Worm (Caenorhabditis elegans) whole organism, L2 larva: ENCODE measurements around the gene T13A10.64.

Experiments used
- F13H6.1 ChIP-seq: sonication (generic microtip); optimal IDR thresholded peaks from 2 replicates; lab custom pipeline; 2016; ENCODE audit warnings: missing genetic modification characterization, missing compliant biosample characterization
- blmp-1 ChIP-seq: sonication (generic microtip); optimal IDR thresholded peaks from 2 replicates; lab custom pipeline; 2017; ENCODE audit warnings: missing genetic modification characterization, mild to moderate bottlenecking, missing compliant biosample characterization, antibody characterized with exemption, moderate library complexity; ENCODE audit not compliant: insufficient read depth
- ceh-16 ChIP-seq: fragments of 150-350 bp; optimal IDR thresholded peaks from 2 replicates; lab custom pipeline; 2014; ENCODE audit warnings: missing biosample characterization, missing genetic modification characterization
- egl-27 ChIP-seq: sonication (generic microtip); optimal IDR thresholded peaks from 3 replicates; lab custom pipeline; 2017; ENCODE audit warnings: missing biosample characterization, missing genetic modification reagents, missing genetic modification characterization
- elt-1 ChIP-seq: fragments of 150-350 bp; optimal IDR thresholded peaks from 2 replicates; lab custom pipeline; 2014; ENCODE audit warnings: missing biosample characterization, missing genetic modification characterization
- gmeb-1 ChIP-seq: fragments of 150-350 bp; optimal IDR thresholded peaks from 2 replicates; lab custom pipeline; 2014; ENCODE audit warnings: missing biosample characterization, missing genetic modification characterization
- lin-13 ChIP-seq: fragments of 150-350 bp; optimal IDR thresholded peaks from 2 replicates; lab custom pipeline; 2014; ENCODE audit warnings: missing biosample characterization, missing genetic modification reagents, missing genetic modification characterization
- mdl-1 ChIP-seq, 2 experiments: fragments of 150-350 bp in 1 of 2; sonication (generic microtip) in 1 of 2; optimal IDR thresholded peaks; 2 replicates each; lab custom pipeline; 2017; ENCODE audit warnings: missing biosample characterization in 2 of 2, missing genetic modification characterization in 2 of 2
- nhr-129 ChIP-seq: fragments of 150-350 bp; optimal IDR thresholded peaks from 2 replicates; lab custom pipeline; 2014; ENCODE audit warnings: missing biosample characterization, missing genetic modification characterization
- peb-1 ChIP-seq: fragments of 150-350 bp; optimal IDR thresholded peaks from 2 replicates; lab custom pipeline; 2014; ENCODE audit warnings: missing biosample characterization, missing genetic modification characterization
- unc-39 ChIP-seq: fragments of 150-350 bp; optimal IDR thresholded peaks from 2 replicates; lab custom pipeline; 2014; ENCODE audit warnings: missing biosample characterization, missing genetic modification characterization
- unc-62 ChIP-seq: fragments of 150-350 bp; optimal IDR thresholded peaks from 2 replicates; lab custom pipeline; 2014; ENCODE audit warnings: missing biosample characterization, missing genetic modification reagents, missing genetic modification characterization

DNA sequence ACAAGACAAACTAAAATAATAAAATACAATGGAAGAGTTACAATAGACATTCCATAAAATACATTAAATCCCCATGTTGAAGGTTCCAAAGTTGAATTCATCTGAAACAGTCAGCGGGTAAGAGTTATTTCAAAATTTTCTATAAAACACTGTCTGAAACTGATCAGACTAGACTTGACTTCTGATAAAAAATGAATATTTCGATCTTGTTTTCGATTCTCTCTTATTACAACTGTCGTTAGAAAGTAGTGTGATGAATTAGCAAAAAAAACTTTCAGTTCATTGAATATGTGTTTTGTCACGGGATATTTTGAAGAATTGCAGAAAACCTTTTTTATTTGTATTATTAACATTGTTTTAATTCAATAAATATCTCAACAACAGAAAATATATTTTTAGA lies 47.0 kb downstream of the T13A10.64 start, which contains the start of gene srv-26:
- TF ChIP-seq F13H6.1 (tag; lab: Kevin White, UChicago): no peak
- TF ChIP-seq peb-1 (tag; lab: Kevin White, UChicago): no peak
- no peak for TF ChIP-seq elt-1 (tag; lab: Kevin White, UChicago)
- TF ChIP-seq gmeb-1 (tag; lab: Kevin White, UChicago): no peak
- TF ChIP-seq unc-62 (GFP tag; lab: Kevin White, UChicago): no peak
- no peak for TF ChIP-seq mdl-1 (tag; optimal IDR thresholded peaks at IDR 0.05; lab: Kevin White, UChicago)
- no peak for TF ChIP-seq blmp-1
- TF ChIP-seq lin-13 (GFP tag; lab: Kevin White, UChicago): no peak
- TF ChIP-seq unc-39 (tag; lab: Kevin White, UChicago): no peak
- no peak for TF ChIP-seq nhr-129 (tag; lab: Kevin White, UChicago)
- no peak for TF ChIP-seq ceh-16 (tag; lab: Kevin White, UChicago)
- no peak for TF ChIP-seq egl-27
